Worm (Caenorhabditis elegans) whole organism, late embryonic: Measurements from ENCODE around the gene C35C5.10.

Experiments
- C38D4.7 ChIP-seq: fragments of 200-800 bp; sonication (Bioruptor generic); optimal IDR thresholded peaks from 2 replicates; lab custom pipeline; 2018; ENCODE audit warnings: mild to moderate bottlenecking, missing genetic modification characterization, moderate library complexity, missing compliant biosample characterization
- F13H6.1 ChIP-seq: sonication (generic microtip); optimal IDR thresholded peaks from 2 replicates; lab custom pipeline; 2016; ENCODE audit warnings: missing genetic modification characterization, missing compliant biosample characterization
- K02D7.2 ChIP-seq: sonication (generic microtip); optimal IDR thresholded peaks from 2 replicates; lab custom pipeline; 2017; ENCODE audit warnings: mild to moderate bottlenecking, missing genetic modification characterization, missing compliant biosample characterization
- ama-1 ChIP-seq: fragments of 150-350 bp; optimal IDR thresholded peaks from 2 replicates; lab custom pipeline; 2014
- ceh-18 ChIP-seq: sonication (generic microtip); optimal IDR thresholded peaks from 2 replicates; lab custom pipeline; 2016; ENCODE audit warnings: missing genetic modification characterization, missing compliant biosample characterization
- ceh-2 ChIP-seq: sonication (generic microtip); optimal IDR thresholded peaks from 2 replicates; lab custom pipeline; 2016; ENCODE audit warnings: missing genotype, missing genetic modification characterization, missing compliant biosample characterization
- ceh-31 ChIP-seq: sonication (generic microtip); optimal IDR thresholded peaks from 2 replicates; lab custom pipeline; 2016; ENCODE audit warnings: missing genetic modification characterization, missing compliant biosample characterization
- ceh-48 ChIP-seq: sonication (generic microtip); optimal IDR thresholded peaks from 2 replicates; lab custom pipeline; 2016; ENCODE audit warnings: missing genetic modification characterization, inconsistent platforms, missing compliant biosample characterization
- ceh-9 ChIP-seq: sonication (generic microtip); optimal IDR thresholded peaks from 2 replicates; lab custom pipeline; 2016; ENCODE audit warnings: mild to moderate bottlenecking, missing genetic modification characterization, inconsistent platforms, missing compliant biosample characterization
- dmd-4 ChIP-seq: sonication (generic microtip); optimal IDR thresholded peaks from 2 replicates; lab custom pipeline; 2016; ENCODE audit warnings: borderline replicate concordance, missing genetic modification characterization, missing compliant biosample characterization
- dve-1 ChIP-seq: sonication (generic microtip); optimal IDR thresholded peaks from 2 replicates; lab custom pipeline; 2017; ENCODE audit warnings: antibody characterized with exemption, mild to moderate bottlenecking, missing genetic modification characterization, missing compliant biosample characterization
- elt-2 ChIP-seq: sonication (generic microtip); optimal IDR thresholded peaks from 2 replicates; lab custom pipeline; 2016; ENCODE audit warnings: missing genetic modification reagents, missing genetic modification characterization, missing compliant biosample characterization
- ets-4 ChIP-seq: sonication (generic microtip); optimal IDR thresholded peaks from 2 replicates; lab custom pipeline; 2016; ENCODE audit warnings: missing genetic modification characterization, missing compliant biosample characterization
- gmeb-2 ChIP-seq: sonication (generic microtip); optimal IDR thresholded peaks from 2 replicates; lab custom pipeline; 2016; ENCODE audit warnings: missing genetic modification characterization, inconsistent platforms, missing compliant biosample characterization
- hlh-15 ChIP-seq: sonication (generic microtip); optimal IDR thresholded peaks from 2 replicates; lab custom pipeline; 2016; ENCODE audit warnings: missing genetic modification characterization, missing compliant biosample characterization
- madf-2 ChIP-seq: sonication (generic microtip); optimal IDR thresholded peaks from 2 replicates; lab custom pipeline; 2017; ENCODE audit warnings: missing genetic modification characterization, missing compliant biosample characterization
- mec-3 ChIP-seq: sonication (generic microtip); optimal IDR thresholded peaks from 2 replicates; lab custom pipeline; 2016; ENCODE audit warnings: borderline replicate concordance, missing genetic modification characterization, missing compliant biosample characterization
- nfya-1 ChIP-seq: sonication (generic microtip); optimal IDR thresholded peaks from 2 replicates; lab custom pipeline; 2017; ENCODE audit warnings: missing genetic modification characterization, mild to moderate bottlenecking, missing compliant biosample characterization, antibody characterized with exemption, moderate library complexity
- nhr-11 ChIP-seq: fragments of 150-350 bp; optimal IDR thresholded peaks from 2 replicates; lab custom pipeline; 2014; ENCODE audit warnings: missing biosample characterization, missing genetic modification characterization
- nhr-232 ChIP-seq: sonication (generic microtip); optimal IDR thresholded peaks from 2 replicates; lab custom pipeline; 2016; ENCODE audit warnings: missing genetic modification characterization, missing compliant biosample characterization
- pag-3 ChIP-seq: sonication (generic microtip); optimal IDR thresholded peaks from 2 replicates; lab custom pipeline; 2016; ENCODE audit warnings: missing compliant biosample characterization, missing genetic modification characterization, borderline replicate concordance
- pat-9 ChIP-seq: fragments of 200-800 bp; sonication (Bioruptor generic); optimal IDR thresholded peaks from 2 replicates; lab custom pipeline; 2018; ENCODE audit warnings: mild to moderate bottlenecking, missing genetic modification characterization, moderate library complexity, missing compliant biosample characterization
- pha-2 ChIP-seq: sonication (generic microtip); optimal IDR thresholded peaks from 2 replicates; lab custom pipeline; 2017; ENCODE audit warnings: mild to moderate bottlenecking, missing genetic modification characterization, missing compliant biosample characterization
- pqm-1 ChIP-seq: sonication (generic microtip); optimal IDR thresholded peaks from 2 replicates; lab custom pipeline; 2016; ENCODE audit warnings: missing genetic modification characterization, missing compliant biosample characterization
- pros-1 ChIP-seq: fragments of 150-350 bp; optimal IDR thresholded peaks from 2 replicates; lab custom pipeline; 2014; ENCODE audit warnings: missing biosample characterization, missing genetic modification reagents, missing genetic modification characterization
- ref-2 ChIP-seq: sonication (generic microtip); optimal IDR thresholded peaks from 2 replicates; lab custom pipeline; 2016; ENCODE audit warnings: missing genetic modification characterization, missing compliant biosample characterization
- rnt-1 ChIP-seq: sonication (generic microtip); optimal IDR thresholded peaks from 2 replicates; lab custom pipeline; 2016; ENCODE audit warnings: missing genetic modification characterization, missing compliant biosample characterization
- sdc-2 ChIP-seq: sonication (generic microtip); optimal IDR thresholded peaks from 2 replicates; lab custom pipeline; 2016; ENCODE audit warnings: missing genotype, missing genetic modification characterization, missing compliant biosample characterization
- sox-2 ChIP-seq: fragments of 200-800 bp; sonication (Bioruptor generic); IDR thresholded peaks from 2 replicates; pipeline ENCODE4 v1.3.6; 2022; ENCODE audit warnings: missing genetic modification reagents, missing genetic modification characterization, missing compliant biosample characterization
- sox-4 ChIP-seq: sonication (generic microtip); optimal IDR thresholded peaks from 2 replicates; lab custom pipeline; 2017; ENCODE audit warnings: mild to moderate bottlenecking, missing genetic modification characterization, inconsistent platforms, missing compliant biosample characterization
- tbx-2 ChIP-seq: sonication (generic microtip); optimal IDR thresholded peaks from 2 replicates; lab custom pipeline; 2016; ENCODE audit warnings: missing genetic modification characterization, missing compliant biosample characterization
- tbx-7 ChIP-seq: sonication (generic microtip); optimal IDR thresholded peaks from 2 replicates; lab custom pipeline; 2016; ENCODE audit warnings: missing genotype, missing genetic modification characterization, missing compliant biosample characterization
- ttx-3 ChIP-seq: sonication (generic microtip); optimal IDR thresholded peaks from 2 replicates; lab custom pipeline; 2016; ENCODE audit warnings: missing genetic modification reagents, missing genetic modification characterization, missing compliant biosample characterization
- unc-42 ChIP-seq: sonication (generic microtip); optimal IDR thresholded peaks from 2 replicates; lab custom pipeline; 2016; ENCODE audit warnings: missing genotype, missing genetic modification characterization, missing compliant biosample characterization
- unc-55 ChIP-seq: sonication (generic microtip); optimal IDR thresholded peaks from 2 replicates; lab custom pipeline; 2017; ENCODE audit warnings: missing biosample characterization, missing genetic modification reagents, missing genetic modification characterization
- unc-86 ChIP-seq: sonication (generic microtip); optimal IDR thresholded peaks from 2 replicates; lab custom pipeline; 2016; ENCODE audit warnings: missing genetic modification characterization, missing compliant biosample characterization
- zip-5 ChIP-seq: sonication (generic microtip); optimal IDR thresholded peaks from 2 replicates; lab custom pipeline; 2016; ENCODE audit warnings: missing genetic modification characterization, missing compliant biosample characterization

Gene C35C5.10

DNA sequence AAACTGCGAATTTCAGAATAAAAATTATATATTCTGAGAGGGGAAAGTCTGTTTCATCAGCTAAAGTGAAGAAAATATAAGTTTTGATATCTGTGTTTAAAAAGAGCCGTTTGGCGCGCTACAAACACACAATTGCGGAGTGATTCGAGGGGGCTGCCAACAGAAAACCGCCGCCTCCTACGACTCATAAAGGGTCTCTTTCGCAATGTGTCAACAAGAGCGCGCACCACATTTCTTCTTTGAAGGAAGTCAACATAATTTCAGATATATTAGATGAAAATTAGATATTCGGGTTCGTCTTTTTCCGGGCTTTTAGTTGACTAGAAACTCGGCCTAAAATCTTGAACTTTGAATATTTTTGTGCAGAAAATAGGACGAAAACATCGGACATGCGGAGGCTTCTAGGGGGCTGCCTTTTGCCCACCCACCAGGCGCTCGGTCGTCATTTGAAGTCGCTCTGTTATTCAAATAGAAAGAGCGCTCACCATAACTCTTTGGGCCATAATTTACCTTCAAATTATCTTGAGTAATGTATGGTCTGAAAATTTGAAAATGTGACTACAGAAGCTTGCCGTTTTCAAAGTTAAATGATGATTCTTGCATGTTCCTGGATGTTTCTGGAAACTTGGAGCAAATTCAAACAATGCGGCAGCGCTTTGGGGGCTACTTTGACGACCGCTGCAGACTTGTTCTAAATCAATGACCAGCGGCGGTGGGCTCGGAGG is 49.9 kb downstream of the C35C5.10 start (continued):
- peak; percentile 23 for TF ChIP-seq mec-3 (tag; lab: Kevin White, UChicago)
- TF ChIP-seq ceh-18 = peak; percentile 100
- TF ChIP-seq nhr-11 (tag; lab: Kevin White, UChicago) = peak; percentile 99
- peak; percentile 94 for TF ChIP-seq madf-2 (tag; lab: Kevin White, UChicago)
- TF ChIP-seq unc-86 = peak; percentile 99
- peak; percentile 93 for TF ChIP-seq pag-3 (tag; lab: Kevin White, UChicago)
- peak; percentile 98 for TF ChIP-seq pat-9 (tag; lab: Kevin White, UChicago)
- peak; percentile 58 for TF ChIP-seq zip-5 (tag; lab: Kevin White, UChicago)
- TF ChIP-seq pqm-1 (tag; lab: Kevin White, UChicago) = peak; percentile 94
- peak; percentile 86 for TF ChIP-seq dmd-4 (tag; lab: Kevin White, UChicago)
- peak; percentile 100 for TF ChIP-seq ref-2 (tag; lab: Kevin White, UChicago)
- TF ChIP-seq ama-1 (lab: Kevin White, UChicago) = no peak
- peak; percentile 97 for TF ChIP-seq unc-42 (tag; lab: Kevin White, UChicago)
- peak; percentile 92 for TF ChIP-seq sox-4 (tag; lab: Kevin White, UChicago)
- TF ChIP-seq C38D4.7 (GFP tag; lab: Kevin White, UChicago) = peak; percentile 92
- TF ChIP-seq ttx-3 (tag; lab: Kevin White, UChicago) = peak; percentile 93
- TF ChIP-seq sdc-2 = peak; percentile 90
- TF ChIP-seq dve-1 (tag; lab: Kevin White, UChicago) = peak; percentile 68

- TF ChIP-seq F13H6.1 (tag; lab: Kevin White, UChicago) (no peak), ceh-48 (tag; lab: Kevin White, UChicago) (no peak), unc-42 (tag; lab: Kevin White, UChicago) (no peak), nhr-11 (tag; lab: Kevin White, UChicago) (no peak), nhr-232 (no peak), unc-55 (GFP tag; lab: Kevin White, UChicago) (no peak), rnt-1 (tag; lab: Kevin White, UChicago) (no peak), ceh-2 (tag; lab: Kevin White, UChicago) (no peak), madf-2 (tag; lab: Kevin White, UChicago) (no peak), pqm-1 (tag; lab: Kevin White, UChicago) (no peak), hlh-15 (tag; lab: Kevin White, UChicago) (no peak), ceh-9 (tag; lab: Kevin White, UChicago) (no peak), sox-2 (GFP tag; lab: Robert Waterston, UW) (no peak), ama-1 (lab: Kevin White, UChicago) (no peak), tbx-7 (tag; lab: Kevin White, UChicago) (no peak), ets-4 (no peak), gmeb-2 (no peak), pha-2 (tag; lab: Kevin White, UChicago) (no peak), ttx-3 (tag; lab: Kevin White, UChicago) (no peak)
These were observed 50.9 kb downstream of the C35C5.10 start for ce11 chrX:11606815-11607499.

DNA sequence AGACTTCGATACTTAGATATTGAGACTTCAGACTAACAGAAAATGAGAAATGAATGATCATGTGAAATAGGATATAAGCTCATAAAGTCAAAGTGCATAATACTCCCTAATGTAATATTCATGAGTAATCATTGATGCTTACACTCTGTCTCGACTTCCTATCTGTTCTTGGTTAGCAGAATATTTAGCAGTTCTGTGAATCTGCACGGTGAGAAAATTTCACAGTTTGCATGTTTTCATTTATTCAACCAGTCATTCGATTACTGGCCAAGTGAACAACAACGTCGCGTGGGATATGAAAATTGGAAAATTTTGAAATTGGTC is 51.4 kb downstream of the C35C5.10 start:
- TF ChIP-seq unc-42 (tag; lab: Kevin White, UChicago) = peak; percentile 14
- TF ChIP-seq K02D7.2 = no peak
- peak; percentile 26 for TF ChIP-seq ceh-31 (tag; lab: Kevin White, UChicago)

ce11 chrX:11608110-11608759 is 52.2 kb downstream of the C35C5.10 start:
- TF ChIP-seq pros-1 (peak; percentile 39), nfya-1 (peak; percentile 40), unc-42 (tag; lab: Kevin White, UChicago) (peak; percentile 83), elt-2 (tag; lab: Kevin White, UChicago) (no peak), tbx-2 (tag; lab: Kevin White, UChicago) (peak; percentile 31)
- TF ChIP-seq, all 69 proteins: peak for 4
